Worm (Caenorhabditis elegans) whole organism, L2 larva: Measurements from ENCODE around the gene fbxa-135.

Experiments used
- F13H6.1 ChIP-seq: sonication (generic microtip); optimal IDR thresholded peaks from 2 replicates; lab custom pipeline; 2016; ENCODE audit warnings: missing genetic modification characterization, missing compliant biosample characterization
- alr-1 ChIP-seq: fragments of 150-350 bp; optimal IDR thresholded peaks from 2 replicates; lab custom pipeline; 2014; ENCODE audit warnings: missing biosample characterization, missing genetic modification characterization
- aly-2 ChIP-seq: fragments of 150-350 bp; optimal IDR thresholded peaks from 2 replicates; lab custom pipeline; 2014; ENCODE audit warnings: missing biosample characterization, missing genetic modification characterization
- ama-1 ChIP-seq: fragments of 150-350 bp; optimal IDR thresholded peaks from 2 replicates; lab custom pipeline; 2018; ENCODE audit warnings: inconsistent platforms
- ceh-16 ChIP-seq: fragments of 150-350 bp; optimal IDR thresholded peaks from 2 replicates; lab custom pipeline; 2014; ENCODE audit warnings: missing biosample characterization, missing genetic modification characterization
- elt-1 ChIP-seq: fragments of 150-350 bp; optimal IDR thresholded peaks from 2 replicates; lab custom pipeline; 2014; ENCODE audit warnings: missing biosample characterization, missing genetic modification characterization
- elt-3 ChIP-seq: sonication (generic microtip); optimal IDR thresholded peaks from 2 replicates; lab custom pipeline; 2017; ENCODE audit warnings: missing biosample characterization, missing genetic modification characterization
- fos-1 ChIP-seq: fragments of 150-350 bp; optimal IDR thresholded peaks from 2 replicates; lab custom pipeline; 2014; ENCODE audit warnings: missing biosample characterization, missing genetic modification characterization
- gmeb-1 ChIP-seq: fragments of 150-350 bp; optimal IDR thresholded peaks from 2 replicates; lab custom pipeline; 2014; ENCODE audit warnings: missing biosample characterization, missing genetic modification characterization
- lin-11 ChIP-seq: fragments of 150-350 bp; sonication (generic microtip); optimal IDR thresholded peaks from 2 replicates; lab custom pipeline; 2014; ENCODE audit warnings: missing biosample characterization, missing genetic modification characterization, inconsistent platforms, mixed read lengths
- lin-39 ChIP-seq: fragments of 150-350 bp; optimal IDR thresholded peaks from 2 replicates; lab custom pipeline; 2014; ENCODE audit warnings: missing biosample characterization, missing genetic modification reagents, missing genetic modification characterization
- mab-5 ChIP-seq: fragments of 150-350 bp; optimal IDR thresholded peaks from 2 replicates; lab custom pipeline; 2014; ENCODE audit warnings: missing biosample characterization, missing genetic modification characterization
- nhr-10 ChIP-seq: sonication (generic microtip); optimal IDR thresholded peaks from 2 replicates; lab custom pipeline; 2017; ENCODE audit warnings: missing biosample characterization, missing genetic modification characterization
- nhr-11 ChIP-seq: fragments of 150-350 bp; optimal IDR thresholded peaks from 2 replicates; lab custom pipeline; 2014; ENCODE audit warnings: missing biosample characterization, missing genetic modification characterization
- nhr-12 ChIP-seq: fragments of 150-350 bp; optimal IDR thresholded peaks from 2 replicates; lab custom pipeline; 2014; ENCODE audit warnings: missing biosample characterization, missing genetic modification characterization
- nhr-129 ChIP-seq: fragments of 150-350 bp; optimal IDR thresholded peaks from 2 replicates; lab custom pipeline; 2014; ENCODE audit warnings: missing biosample characterization, missing genetic modification characterization
- nhr-25 ChIP-seq: fragments of 150-350 bp; sonication (generic microtip); optimal IDR thresholded peaks from 3 replicates; lab custom pipeline; 2014; ENCODE audit warnings: missing biosample characterization, missing genetic modification characterization
- nhr-6 ChIP-seq: fragments of 150-350 bp; optimal IDR thresholded peaks from 2 replicates; lab custom pipeline; 2014; ENCODE audit warnings: missing biosample characterization, missing genetic modification characterization
- peb-1 ChIP-seq: fragments of 150-350 bp; optimal IDR thresholded peaks from 2 replicates; lab custom pipeline; 2014; ENCODE audit warnings: missing biosample characterization, missing genetic modification characterization
- sem-4 ChIP-seq: fragments of 150-350 bp; optimal IDR thresholded peaks from 2 replicates; lab custom pipeline; 2014; ENCODE audit warnings: missing biosample characterization, missing genetic modification reagents, missing genetic modification characterization
- skn-1 ChIP-seq: sonication (generic microtip); optimal IDR thresholded peaks from 2 replicates; lab custom pipeline; 2017; ENCODE audit warnings: missing biosample characterization, missing genetic modification characterization
- sma-9 ChIP-seq, 2 experiments: fragments of 150-350 bp in 1 of 2; sonication (generic microtip) in 1 of 2; optimal IDR thresholded peaks; 2 replicates each; lab custom pipeline; 2014 to 2016; ENCODE audit warnings: missing genetic modification characterization in 2 of 2, mild to moderate bottlenecking in 1 of 2, missing biosample characterization in 1 of 2, missing compliant biosample characterization in 1 of 2, missing genetic modification reagents in 1 of 2, moderate library complexity in 1 of 2
- unc-39 ChIP-seq: fragments of 150-350 bp; optimal IDR thresholded peaks from 2 replicates; lab custom pipeline; 2014; ENCODE audit warnings: missing biosample characterization, missing genetic modification characterization
- unc-55 ChIP-seq: fragments of 150-350 bp; sonication (generic microtip); optimal IDR thresholded peaks from 3 replicates; lab custom pipeline; 2014; ENCODE audit warnings: missing biosample characterization, missing genetic modification reagents, missing genetic modification characterization
- ztf-1 ChIP-seq: fragments of 200-800 bp; sonication (Bioruptor generic); conservative IDR thresholded peaks from 2 replicates; pipeline ENCODE4 v1.3.6; 2022; ENCODE audit warnings: missing genetic modification characterization, missing compliant biosample characterization

Gene fbxa-135

DNA sequence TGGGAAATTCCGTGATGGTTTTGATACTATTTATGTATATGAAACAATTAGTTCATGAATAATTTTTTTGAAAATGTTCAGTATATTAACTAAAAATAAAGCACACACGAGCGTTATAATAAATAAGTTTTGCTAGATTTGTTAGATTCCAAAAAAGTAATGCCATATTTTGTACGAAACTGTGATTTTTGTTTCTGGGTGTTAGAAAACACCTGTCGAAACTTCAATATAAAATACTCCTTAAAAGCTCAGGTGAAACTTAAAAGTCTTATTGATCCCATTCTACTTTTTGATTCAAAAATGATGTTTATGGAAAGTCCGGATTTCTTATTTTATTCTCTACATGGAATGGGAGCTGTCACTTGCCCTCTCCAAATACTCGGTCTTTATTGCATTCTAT is 13.9 kb downstream of the fbxa-135 start, which contains the start of gene srh-265:
srh-265 (plus strand) TSS at position 301 of the 400 bp plus-strand sequence.
- TF ChIP-seq nhr-12 (tag; lab: Kevin White, UChicago) (no peak), skn-1 (tag; lab: Kevin White, UChicago) (no peak), mab-5 (tag; lab: Kevin White, UChicago) (no peak), nhr-25 (tag; lab: Kevin White, UChicago) (no peak), peb-1 (tag; lab: Kevin White, UChicago) (no peak)
- TF ChIP-seq, all 48 proteins: peak for 0

DNA sequence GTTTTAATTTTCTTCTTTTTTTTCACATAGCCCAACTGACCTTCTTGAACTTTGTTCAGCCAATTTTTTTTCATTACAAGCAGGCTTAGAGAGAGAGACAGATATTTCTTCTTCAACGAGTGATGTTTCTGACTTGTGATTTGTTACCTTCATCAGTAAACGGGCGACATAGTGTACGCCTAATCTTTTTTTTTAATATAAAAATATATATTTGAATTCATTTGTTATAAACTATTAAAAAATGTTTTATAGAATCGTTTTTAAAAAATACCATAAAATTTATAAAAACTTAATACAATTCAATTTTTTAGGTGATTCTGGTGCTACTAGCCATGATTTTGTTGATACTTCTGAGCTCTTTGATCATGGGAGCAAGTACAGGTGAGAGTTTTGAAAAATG is 15.8 kb downstream of the fbxa-135 start, which contains the start of gene T06E6.10:
T06E6.10 (plus strand) TSS at position 301 of the 400 bp plus-strand sequence.
- no peak for TF ChIP-seq elt-1
- TF ChIP-seq sma-9 (GFP tag; optimal IDR thresholded peaks at IDR 0.05; lab: Kevin White, UChicago) = no peak
- TF ChIP-seq sma-9 (tag; optimal IDR thresholded peaks at IDR 0.05; lab: Kevin White, UChicago) = no peak
- no peak for TF ChIP-seq F13H6.1
- no peak for TF ChIP-seq unc-55
- no peak for TF ChIP-seq alr-1 (tag; lab: Kevin White, UChicago)
- TF ChIP-seq gmeb-1 (tag; lab: Kevin White, UChicago) = no peak
- TF ChIP-seq skn-1 (tag; lab: Kevin White, UChicago) = no peak
- no peak for TF ChIP-seq nhr-10 (tag; lab: Kevin White, UChicago)
- no peak for TF ChIP-seq ceh-16 (tag; lab: Kevin White, UChicago)
- TF ChIP-seq sem-4 = no peak
- TF ChIP-seq, all 48 proteins: peak for 0

- TF ChIP-seq lin-39 (tag; lab: Kevin White, UChicago) = no peak
- no peak for TF ChIP-seq nhr-129
- TF ChIP-seq ztf-1 (GFP tag; lab: Robert Waterston, UW) = no peak
- TF ChIP-seq F13H6.1 = no peak
- no peak for TF ChIP-seq alr-1 (tag; lab: Kevin White, UChicago)
- no peak for TF ChIP-seq lin-11 (tag; lab: Kevin White, UChicago)
- no peak for TF ChIP-seq nhr-11 (tag; lab: Kevin White, UChicago)
- TF ChIP-seq elt-1 = no peak
- TF ChIP-seq skn-1 (tag; lab: Kevin White, UChicago) = no peak
- TF ChIP-seq ama-1 (lab: Kevin White, UChicago) = no peak
These were observed 21.5 kb downstream of the fbxa-135 start, which contains the start of gene fbxa-104 for ce11 chrV:15423601-15424000. Gene fbxa-104 (minus strand): TSS chrV:15423683.

DNA sequence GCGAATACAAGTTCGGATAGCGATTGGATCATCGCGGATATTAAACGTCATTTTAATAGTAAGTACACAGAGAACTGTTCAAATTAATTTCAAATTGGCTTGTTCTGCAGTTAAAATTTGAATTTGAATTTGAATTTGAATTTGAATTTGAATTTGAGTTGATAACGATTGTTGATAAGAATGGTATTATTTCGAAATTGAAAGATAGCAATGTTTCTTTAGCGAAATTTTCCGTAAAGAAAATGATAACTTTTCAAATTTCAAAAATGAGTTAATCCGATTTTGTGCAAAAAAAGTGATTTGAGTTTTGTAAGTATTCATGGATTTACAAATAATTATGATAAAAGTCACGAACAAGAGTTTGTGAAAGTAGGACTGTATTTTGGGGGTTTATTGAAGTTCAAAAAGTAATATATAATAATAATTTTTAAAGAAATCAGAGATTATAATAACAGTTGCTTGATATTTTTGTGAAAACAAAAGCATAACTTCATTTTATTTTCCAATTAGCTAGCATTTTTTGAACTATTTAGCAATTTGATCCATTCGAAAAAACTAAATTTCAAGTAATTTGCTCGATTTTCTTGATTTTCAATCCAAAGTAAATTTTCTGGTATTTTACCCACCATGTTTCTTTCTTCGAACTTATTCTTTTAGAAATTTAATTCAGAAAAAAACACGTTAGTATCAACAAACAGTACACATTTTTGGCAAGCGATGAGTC is 23.5 kb downstream of the fbxa-135 start, which contains the start of gene Y36E3A.2:
Y36E3A.2 (plus strand) TSS at position 674 of the 724 bp plus-strand sequence.
- TF ChIP-seq ceh-16 (tag; lab: Kevin White, UChicago) (no peak), gmeb-1 (tag; lab: Kevin White, UChicago) (no peak), unc-55 (no peak), elt-3 (tag; lab: Kevin White, UChicago) (no peak), fos-1 (tag; lab: Kevin White, UChicago) (peak; percentile 48)

ce11 chrV:15426944-15427343 is 24.9 kb downstream of the fbxa-135 start, which contains the start of gene fbxa-209:
Gene fbxa-209 (minus strand): TSS chrV:15427044.
- TF ChIP-seq unc-55 (no peak), nhr-6 (tag; lab: Kevin White, UChicago) (no peak), lin-11 (tag; lab: Kevin White, UChicago) (no peak)

ce11 chrV:15431322-15432052 is 29.4 kb downstream of the fbxa-135 start:
- no peak for TF ChIP-seq aly-2 (tag; lab: Kevin White, UChicago)
- TF ChIP-seq unc-55 = no peak
- peak; percentile 70 for TF ChIP-seq unc-39 (tag; lab: Kevin White, UChicago)

DNA sequence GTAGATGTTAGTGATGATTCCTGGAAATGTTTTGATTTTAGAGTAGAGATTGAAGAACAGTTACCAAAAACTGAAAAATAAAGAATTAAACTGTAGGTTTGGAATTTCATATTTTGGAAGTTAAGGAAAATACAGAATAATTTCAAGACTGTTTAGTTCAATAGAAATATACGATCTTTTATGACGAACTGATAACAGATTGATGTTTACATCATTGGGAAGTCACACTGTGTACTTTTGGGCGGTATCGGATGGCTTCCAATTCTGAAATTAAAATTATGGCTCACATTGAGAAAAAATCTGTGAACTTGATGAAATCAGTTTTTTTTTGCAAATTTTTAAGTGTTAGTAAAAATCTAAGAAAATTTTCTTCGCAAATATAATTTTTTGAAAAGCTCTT is 30.4 kb downstream of the fbxa-135 start, which contains the start of gene T26H5.8:
T26H5.8 (minus strand) TSS at position 270 of the 400 bp plus-strand sequence.
- peak; percentile 74 for TF ChIP-seq fos-1 (tag; lab: Kevin White, UChicago)
- TF ChIP-seq mab-5 (tag; lab: Kevin White, UChicago) = no peak
- TF ChIP-seq gmeb-1 (tag; lab: Kevin White, UChicago) = peak; percentile 43
